Worm (Caenorhabditis elegans) whole organism, late embryonic: Measurements from ENCODE around the gene ecps-2.
A peak's percentile ranks its signal among the peaks of the same experiment; 100 is the strongest.

ENCODE experiments used
- F13H6.1 ChIP-seq: sonication (generic microtip); optimal IDR thresholded peaks from 2 replicates; lab custom pipeline; 2016; ENCODE audit warnings: missing genetic modification characterization, missing compliant biosample characterization
- T23F11.4 ChIP-seq: fragments of 200-800 bp; sonication (Bioruptor generic); optimal IDR thresholded peaks from 2 replicates; lab custom pipeline; 2018; ENCODE audit warnings: mild to moderate bottlenecking, missing genetic modification characterization, missing compliant biosample characterization
- ama-1 ChIP-seq: fragments of 150-350 bp; optimal IDR thresholded peaks from 2 replicates; lab custom pipeline; 2014
- che-1 ChIP-seq: sonication (generic microtip); optimal IDR thresholded peaks from 2 replicates; lab custom pipeline; 2016; ENCODE audit warnings: mild to moderate bottlenecking, missing genetic modification characterization, missing compliant biosample characterization
- fkh-10 ChIP-seq: fragments of 150-350 bp; optimal IDR thresholded peaks from 2 replicates; lab custom pipeline; 2014; ENCODE audit warnings: missing biosample characterization, missing genetic modification reagents, missing genetic modification characterization
- pha-4 ChIP-seq: fragments of 150-350 bp; optimal IDR thresholded peaks from 2 replicates; lab custom pipeline; 2018; ENCODE audit warnings: missing biosample characterization, missing genetic modification reagents, missing genetic modification characterization
- rnt-1 ChIP-seq: sonication (generic microtip); optimal IDR thresholded peaks from 2 replicates; lab custom pipeline; 2016; ENCODE audit warnings: missing genetic modification characterization, missing compliant biosample characterization
- sox-4 ChIP-seq: sonication (generic microtip); optimal IDR thresholded peaks from 2 replicates; lab custom pipeline; 2017; ENCODE audit warnings: mild to moderate bottlenecking, missing genetic modification characterization, inconsistent platforms, missing compliant biosample characterization
- tbx-2 ChIP-seq: sonication (generic microtip); optimal IDR thresholded peaks from 2 replicates; lab custom pipeline; 2016; ENCODE audit warnings: missing genetic modification characterization, missing compliant biosample characterization
- unc-55 ChIP-seq: sonication (generic microtip); optimal IDR thresholded peaks from 2 replicates; lab custom pipeline; 2017; ENCODE audit warnings: missing biosample characterization, missing genetic modification reagents, missing genetic modification characterization
- unc-86 ChIP-seq: sonication (generic microtip); optimal IDR thresholded peaks from 2 replicates; lab custom pipeline; 2016; ENCODE audit warnings: missing genetic modification characterization, missing compliant biosample characterization

ce11 chrIII:10415822-10416221, 27.1 kb upstream of the ecps-2 start, which contains the start of gene ymel-1:
- TF ChIP-seq ama-1 (peak; percentile 49), sox-4 (tag; lab: Kevin White, UChicago) (no peak), unc-86 (no peak), tbx-2 (tag; lab: Kevin White, UChicago) (no peak), pha-4 (tag; lab: Kevin White, UChicago) (no peak), unc-55 (GFP tag; lab: Kevin White, UChicago) (no peak), che-1 (tag; lab: Kevin White, UChicago) (no peak), F13H6.1 (no peak), rnt-1 (tag; lab: Kevin White, UChicago) (no peak), fkh-10 (no peak), T23F11.4 (no peak)
